Worm (Caenorhabditis elegans) whole organism, late embryonic: ENCODE results near the gene dep-1.

ENCODE experiments used
- ama-1 ChIP-seq: fragments of 150-350 bp; optimal IDR thresholded peaks from 2 replicates; lab custom pipeline; 2014
- madf-2 ChIP-seq: sonication (generic microtip); optimal IDR thresholded peaks from 2 replicates; lab custom pipeline; 2017; ENCODE audit warnings: missing genetic modification characterization, missing compliant biosample characterization
- nfya-1 ChIP-seq: sonication (generic microtip); optimal IDR thresholded peaks from 2 replicates; lab custom pipeline; 2017; ENCODE audit warnings: missing genetic modification characterization, mild to moderate bottlenecking, missing compliant biosample characterization, antibody characterized with exemption, moderate library complexity
- pros-1 ChIP-seq: fragments of 150-350 bp; optimal IDR thresholded peaks from 2 replicates; lab custom pipeline; 2014; ENCODE audit warnings: missing biosample characterization, missing genetic modification reagents, missing genetic modification characterization
- sox-4 ChIP-seq: sonication (generic microtip); optimal IDR thresholded peaks from 2 replicates; lab custom pipeline; 2017; ENCODE audit warnings: mild to moderate bottlenecking, missing genetic modification characterization, inconsistent platforms, missing compliant biosample characterization

ce11 chrII:9056215-9056819 is 36.7 kb upstream of the dep-1 start:
- TF ChIP-seq pros-1 (tag; lab: Kevin White, UChicago) (no peak), madf-2 (no peak), sox-4 (no peak), nfya-1 (tag; lab: Kevin White, UChicago) (no peak), ama-1 (no peak)
